Fruit fly (Drosophila melanogaster) S2 (cell line): ENCODE data around the gene Jon99Ciii.

Experiments used
- CG8478 ChIP-seq: fragments of >200 bp; optimal IDR thresholded peaks from 2 replicates; lab custom pipeline; 2018
- CTCF ChIP-seq, 2 experiments: fragments of >200 bp; optimal IDR thresholded peaks; 2 replicates each; lab custom pipeline; 2018

- TF ChIP-seq CG8478 (lab: Kevin White, UChicago) (no peak), CTCF (optimal IDR thresholded peaks at IDR 0.05; lab: Kevin White, UChicago) (no peak)
Observed at dm6 chr3R:29898588-29898987, 23.4 kb upstream of the Jon99Ciii start.
